Worm (Caenorhabditis elegans): ENCODE measurements around the gene K08D8.1.

- TF ChIP-seq nhr-80 (tag; optimal IDR thresholded peaks at IDR 0.05) (peak; percentile 33), Y56A3A.18 (GFP tag; IDR thresholded peaks at IDR 0.05) (no peak), unc-130 (GFP tag; optimal IDR thresholded peaks at IDR 0.05) (no peak), tbx-9 (tag; optimal IDR thresholded peaks at IDR 0.05; ENCODE audit: borderline replicate concordance) (no peak), ZK185.1 (tag; optimal IDR thresholded peaks at IDR 0.05; ENCODE audit: poor library complexity, severe bottlenecking) (no peak), ccch-3 (GFP tag; optimal IDR thresholded peaks at IDR 0.05) (no peak), nhr-27 (tag; optimal IDR thresholded peaks at IDR 0.05) (no peak), dpl-1 (GFP tag; optimal IDR thresholded peaks at IDR 0.05) (no peak)
Observed at ce11 chrIV:12911990-12912389, 19.7 kb downstream of the K08D8.1 start, which contains the start of gene K08D8.5.

All from whole organism, young adult.